Fruit fly (Drosophila melanogaster): Measurements from ENCODE around the gene Pgls.

Gene Pgls

DNA sequence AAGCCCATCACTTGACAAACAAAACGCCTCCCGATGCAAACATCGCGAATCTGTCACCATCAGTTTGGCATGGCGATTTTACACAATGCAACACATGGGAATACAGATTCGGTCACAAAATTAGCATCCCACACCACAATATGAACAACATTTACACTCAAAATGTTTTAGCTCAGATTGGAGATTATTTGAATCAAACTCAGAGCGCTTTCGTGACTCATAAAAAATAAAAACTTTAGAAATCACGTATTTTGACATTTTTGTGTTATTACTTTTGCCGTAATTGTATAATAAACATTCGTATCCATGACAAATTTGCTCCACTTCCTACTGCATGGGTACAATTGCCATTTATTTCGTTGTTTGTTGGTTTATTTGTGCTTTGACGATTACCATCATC is 43.2 kb upstream of the Pgls start (continued):
- peak; percentile 46 for TF ChIP-seq Hr39 (GFP tag; optimal IDR thresholded peaks at IDR 0.05)
- no peak for TF ChIP-seq CG3919 (GFP tag; optimal IDR thresholded peaks at IDR 0.05)
- peak; percentile 14 for TF ChIP-seq topi (GFP tag; optimal IDR thresholded peaks at IDR 0.05)
- TF ChIP-seq Met (GFP tag; optimal IDR thresholded peaks at IDR 0.05): peak; percentile 35
- no peak for TF ChIP-seq fd59A (GFP tag; optimal IDR thresholded peaks at IDR 0.05)
- no peak for TF ChIP-seq CG11902 (GFP tag; optimal IDR thresholded peaks at IDR 0.05)
- peak; percentile 15 for TF ChIP-seq Sox14 (GFP tag; optimal IDR thresholded peaks at IDR 0.05)
- peak; percentile 8 for TF ChIP-seq Sox102F (GFP tag; optimal IDR thresholded peaks at IDR 0.05)
- no peak for TF ChIP-seq CG4318 (GFP tag; optimal IDR thresholded peaks at IDR 0.05)
- TF ChIP-seq CG8119 (GFP tag; IDR thresholded peaks at IDR 0.05): no peak; the same call in 2 of the 3 replicates
- TF ChIP-seq CG10669 (GFP tag; optimal IDR thresholded peaks at IDR 0.05): peak; percentile 0
- no peak for TF ChIP-seq CG10631 (GFP tag; optimal IDR thresholded peaks at IDR 0.05)
- TF ChIP-seq Smox (GFP tag; optimal IDR thresholded peaks at IDR 0.05): peak; percentile 19
- TF ChIP-seq CG32006 (GFP tag; optimal IDR thresholded peaks at IDR 0.05): peak; percentile 13
- TF ChIP-seq CG9139 (GFP tag; optimal IDR thresholded peaks at IDR 0.05): no peak
- TF ChIP-seq Lpt (GFP tag; optimal IDR thresholded peaks at IDR 0.05): no peak

DNA sequence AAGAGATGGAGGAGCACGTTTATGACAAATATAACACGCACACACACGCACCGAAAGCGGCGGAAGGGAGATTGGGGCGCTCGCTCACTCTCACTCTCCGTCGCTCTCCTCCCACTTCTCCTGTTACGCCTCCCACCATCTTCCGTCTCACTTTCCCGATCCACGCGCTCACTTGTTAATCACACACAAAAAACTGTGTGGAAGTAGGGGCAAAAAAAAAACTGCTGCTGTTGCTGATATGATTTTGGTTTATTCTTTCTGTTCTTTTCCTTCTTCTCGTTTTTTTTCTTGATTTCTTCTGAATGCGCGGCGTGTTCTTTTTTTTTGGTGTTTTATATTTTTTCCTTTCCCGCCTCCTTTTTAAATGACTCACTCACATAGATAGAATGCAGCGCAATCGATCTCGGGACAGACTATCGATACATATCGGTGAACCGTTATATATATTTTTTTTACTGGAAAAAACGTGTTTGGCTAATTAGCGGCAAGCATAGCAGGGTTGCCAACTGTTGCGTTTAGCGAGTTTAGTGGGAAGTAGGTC is 41.5 kb upstream of the Pgls start:
- TF ChIP-seq CG4318 (GFP tag; optimal IDR thresholded peaks at IDR 0.05) (no peak), CG6854 (GFP tag; optimal IDR thresholded peaks at IDR 0.05) (peak; percentile 84), CG3032 (tag; optimal IDR thresholded peaks at IDR 0.05) (peak; percentile 66), vri (GFP tag; optimal IDR thresholded peaks at IDR 0.05) (peak; percentile 78), dsx (GFP tag; optimal IDR thresholded peaks at IDR 0.05; ENCODE audit: poor library complexity, severe bottlenecking) (peak; percentile 75), CG1621 (tag; optimal IDR thresholded peaks at IDR 0.05) (peak; percentile 85), Eip75B (GFP tag; optimal IDR thresholded peaks at IDR 0.05) (peak; percentile 39), Sox15 (GFP tag; optimal IDR thresholded peaks at IDR 0.05) (no peak), Lpt (GFP tag; optimal IDR thresholded peaks at IDR 0.05) (peak; percentile 25), lz (GFP tag; optimal IDR thresholded peaks at IDR 0.05) (peak; percentile 27), CG10669 (GFP tag; optimal IDR thresholded peaks at IDR 0.05) (peak; percentile 76), CG6163 (GFP tag; IDR thresholded peaks at IDR 0.05) (peak; percentile 92), Sox14 (GFP tag; optimal IDR thresholded peaks at IDR 0.05) (peak; percentile 26), CG7368 (GFP tag; optimal IDR thresholded peaks at IDR 0.05) (peak; percentile 52), CG8632 (GFP tag; optimal IDR thresholded peaks at IDR 0.05) (peak; percentile 62), Blimp-1 (GFP tag; optimal IDR thresholded peaks at IDR 0.05) (peak; percentile 95), Sox102F (GFP tag; optimal IDR thresholded peaks at IDR 0.05) (peak; percentile 75), CG34406 (GFP tag; optimal IDR thresholded peaks at IDR 0.05) (peak; percentile 70), Ets96B (tag; optimal IDR thresholded peaks at IDR 0.05) (peak; percentile 68), CG32006 (GFP tag; optimal IDR thresholded peaks at IDR 0.05) (peak; percentile 45), svp (GFP tag) (peak; percentile 76), acj6 (GFP tag; optimal IDR thresholded peaks at IDR 0.05) (peak; percentile 2), CG16779 (tag; optimal IDR thresholded peaks at IDR 0.05) (peak; percentile 83), CG31627 (GFP tag; optimal IDR thresholded peaks at IDR 0.05) (no peak), fd85E (GFP tag; optimal IDR thresholded peaks at IDR 0.05) (no peak), CG6808 (GFP tag; optimal IDR thresholded peaks at IDR 0.05) (peak; percentile 90), esn (GFP tag; optimal IDR thresholded peaks at IDR 0.05) (peak; percentile 42), topi (GFP tag; optimal IDR thresholded peaks at IDR 0.05) (peak; percentile 46), CG10631 (GFP tag; optimal IDR thresholded peaks at IDR 0.05) (peak; percentile 11), Ets21C (GFP tag; optimal IDR thresholded peaks at IDR 0.05) (no peak), Eip78C (GFP tag) (peak; percentile 79), fd59A (GFP tag; optimal IDR thresholded peaks at IDR 0.05) (peak; percentile 39), OdsH (GFP tag; optimal IDR thresholded peaks at IDR 0.05) (peak; percentile 27), Hr4 (GFP tag; optimal IDR thresholded peaks at IDR 0.05) (peak; percentile 17), CG6276 (GFP tag; optimal IDR thresholded peaks at IDR 0.05) (peak; percentile 76), net (GFP tag; optimal IDR thresholded peaks at IDR 0.05) (peak; percentile 70), Hr39 (GFP tag; optimal IDR thresholded peaks at IDR 0.05) (no peak), CG6792 (GFP tag; optimal IDR thresholded peaks at IDR 0.05) (peak; percentile 48), spab (GFP tag; optimal IDR thresholded peaks at IDR 0.05) (peak; percentile 83), cyc (GFP tag; optimal IDR thresholded peaks at IDR 0.05) (no peak), CG11762 (GFP tag; optimal IDR thresholded peaks at IDR 0.05; ENCODE audit: insufficient read depth) (peak; percentile 62), eg (GFP tag; IDR thresholded peaks at IDR 0.05) (peak; percentile 85)

All from whole organism, prepupa.